Worm (Caenorhabditis elegans): ENCODE results near the gene Y69H2.9.

Gene Y69H2.9

DNA sequence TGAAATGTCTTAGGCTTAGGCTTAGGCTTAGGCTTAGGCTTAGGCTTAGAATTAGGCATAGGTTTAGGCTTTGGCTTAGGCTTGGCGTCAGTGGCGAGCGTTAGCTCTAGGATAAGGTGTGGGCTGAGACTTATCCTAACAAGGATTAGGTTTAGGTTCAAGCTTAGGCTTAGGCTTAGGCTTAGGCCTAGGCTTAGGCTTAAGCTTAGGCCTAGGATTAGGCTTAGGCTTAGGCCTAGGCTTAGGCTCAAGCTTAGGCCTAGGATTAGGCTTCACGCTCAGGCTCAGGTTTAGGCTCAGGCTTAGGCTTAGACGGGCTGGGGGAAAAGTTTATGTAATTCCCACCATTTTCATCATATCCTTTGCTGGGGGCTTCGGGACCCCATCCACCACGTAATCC, 32.6 kb downstream of the Y69H2.9 start:
- TF ChIP-seq alr-1 (tag; optimal IDR thresholded peaks at IDR 0.05) (no peak), gmeb-1 (tag; optimal IDR thresholded peaks at IDR 0.05) (no peak)

DNA sequence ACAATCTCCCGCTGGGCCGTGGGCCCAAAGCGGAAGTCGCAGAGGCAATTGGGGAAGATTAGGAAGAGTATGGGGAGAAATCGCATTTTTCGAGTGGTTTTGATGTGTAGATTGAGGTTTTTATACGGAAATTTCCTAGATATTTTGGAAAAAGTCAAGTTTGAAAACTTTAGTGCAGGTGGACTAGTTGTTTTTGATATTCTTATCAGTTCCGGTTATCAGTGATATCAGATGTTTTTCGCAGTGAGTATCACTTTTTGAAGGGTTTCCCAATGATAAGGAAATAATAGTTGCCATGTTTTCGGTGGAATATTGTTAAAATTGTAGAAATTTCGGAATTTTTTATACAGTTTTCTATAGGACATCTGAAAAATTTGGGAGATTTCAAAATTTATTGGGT, 33.0 kb downstream of the Y69H2.9 start, which contains the start of gene scl-20:
TSS of gene scl-20 (minus strand) at position 101 of the 400 bp plus-strand sequence.
- TF ChIP-seq elt-3 (tag; optimal IDR thresholded peaks at IDR 0.05) (no peak), Y55F3AM.14 (GFP tag; optimal IDR thresholded peaks at IDR 0.05) (no peak), aly-2 (tag; optimal IDR thresholded peaks at IDR 0.05) (no peak), lsy-2 (tag; optimal IDR thresholded peaks at IDR 0.05) (no peak), nhr-11 (tag; optimal IDR thresholded peaks at IDR 0.05) (no peak), alr-1 (tag; optimal IDR thresholded peaks at IDR 0.05) (no peak), crh-2 (tag; optimal IDR thresholded peaks at IDR 0.05) (no peak), sma-9 (GFP tag; optimal IDR thresholded peaks at IDR 0.05) (no peak), sma-9 (tag; optimal IDR thresholded peaks at IDR 0.05) (no peak), blmp-1 (tag; optimal IDR thresholded peaks at IDR 0.05; ENCODE audit: insufficient read depth) (no peak), mdl-1 (tag; optimal IDR thresholded peaks at IDR 0.05) (no peak), nhr-129 (tag; optimal IDR thresholded peaks at IDR 0.05) (no peak), sma-3 (GFP tag; optimal IDR thresholded peaks at IDR 0.05) (no peak), elt-1 (tag; optimal IDR thresholded peaks at IDR 0.05) (no peak), lin-11 (tag; optimal IDR thresholded peaks at IDR 0.05) (no peak), egl-27 (tag; optimal IDR thresholded peaks at IDR 0.05) (no peak), ceh-82 (tag; optimal IDR thresholded peaks at IDR 0.05) (no peak), nhr-23 (tag; optimal IDR thresholded peaks at IDR 0.05) (no peak)

DNA sequence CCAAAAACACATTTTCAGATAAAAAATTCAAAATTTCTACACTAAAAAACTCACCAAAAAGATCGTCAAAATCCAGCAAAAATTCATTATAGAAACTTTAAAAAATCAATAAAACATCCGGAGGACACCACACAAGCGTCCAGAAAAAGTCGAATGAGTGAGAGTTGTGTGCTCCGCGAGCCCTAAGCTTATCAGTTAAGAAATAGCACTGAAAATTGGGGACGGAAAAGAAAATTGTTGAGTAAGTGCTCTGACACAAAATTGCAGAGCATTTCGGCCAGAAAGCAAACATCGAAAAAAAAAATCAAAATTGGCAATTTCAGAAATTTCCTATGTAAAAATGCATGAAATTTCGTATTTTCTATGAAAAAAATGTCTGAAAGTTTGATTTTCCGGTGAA, 36.3 kb downstream of the Y69H2.9 start:
- TF ChIP-seq nhr-6 (tag; optimal IDR thresholded peaks at IDR 0.05) (no peak), sma-3 (GFP tag; optimal IDR thresholded peaks at IDR 0.05) (no peak), lsy-2 (tag; optimal IDR thresholded peaks at IDR 0.05) (no peak), ceh-82 (tag; optimal IDR thresholded peaks at IDR 0.05) (no peak), C34F6.9 (tag; optimal IDR thresholded peaks at IDR 0.05) (no peak), nhr-10 (tag; optimal IDR thresholded peaks at IDR 0.05) (no peak), unc-55 (GFP tag; optimal IDR thresholded peaks at IDR 0.05) (no peak), ZK546.5 (tag; optimal IDR thresholded peaks at IDR 0.05) (no peak)

DNA sequence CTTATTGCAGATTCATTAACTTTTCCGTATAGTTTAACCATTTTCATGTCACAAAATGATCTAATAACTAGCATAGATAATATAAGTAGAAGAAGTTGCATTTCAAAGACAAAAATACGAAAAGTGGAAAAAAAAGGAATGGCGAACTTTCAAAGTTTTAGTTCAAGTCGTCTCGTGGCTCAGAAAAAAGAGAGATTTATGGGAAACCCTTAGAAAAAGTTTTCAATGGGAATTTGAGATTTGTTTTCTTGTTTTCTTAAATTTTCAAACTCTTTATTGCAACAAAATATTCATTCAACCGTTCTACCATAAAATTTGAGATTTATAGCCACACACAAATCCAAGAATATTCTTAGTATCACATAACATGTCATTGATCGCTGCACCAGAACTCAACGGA, 40.8 kb downstream of the Y69H2.9 start, which contains the start of gene clec-250:
TSS of gene clec-250 (minus strand) at position 101 of the 400 bp plus-strand sequence.
- TF ChIP-seq unc-62 (GFP tag; optimal IDR thresholded peaks at IDR 0.05): no peak
- TF ChIP-seq nhr-10 (tag; optimal IDR thresholded peaks at IDR 0.05): no peak
- TF ChIP-seq alr-1 (tag; optimal IDR thresholded peaks at IDR 0.05): no peak
- no peak for TF ChIP-seq sma-9 (GFP tag; optimal IDR thresholded peaks at IDR 0.05)
- no peak for TF ChIP-seq sma-9 (tag; optimal IDR thresholded peaks at IDR 0.05)
- no peak for TF ChIP-seq nhr-23 (tag; optimal IDR thresholded peaks at IDR 0.05)

DNA sequence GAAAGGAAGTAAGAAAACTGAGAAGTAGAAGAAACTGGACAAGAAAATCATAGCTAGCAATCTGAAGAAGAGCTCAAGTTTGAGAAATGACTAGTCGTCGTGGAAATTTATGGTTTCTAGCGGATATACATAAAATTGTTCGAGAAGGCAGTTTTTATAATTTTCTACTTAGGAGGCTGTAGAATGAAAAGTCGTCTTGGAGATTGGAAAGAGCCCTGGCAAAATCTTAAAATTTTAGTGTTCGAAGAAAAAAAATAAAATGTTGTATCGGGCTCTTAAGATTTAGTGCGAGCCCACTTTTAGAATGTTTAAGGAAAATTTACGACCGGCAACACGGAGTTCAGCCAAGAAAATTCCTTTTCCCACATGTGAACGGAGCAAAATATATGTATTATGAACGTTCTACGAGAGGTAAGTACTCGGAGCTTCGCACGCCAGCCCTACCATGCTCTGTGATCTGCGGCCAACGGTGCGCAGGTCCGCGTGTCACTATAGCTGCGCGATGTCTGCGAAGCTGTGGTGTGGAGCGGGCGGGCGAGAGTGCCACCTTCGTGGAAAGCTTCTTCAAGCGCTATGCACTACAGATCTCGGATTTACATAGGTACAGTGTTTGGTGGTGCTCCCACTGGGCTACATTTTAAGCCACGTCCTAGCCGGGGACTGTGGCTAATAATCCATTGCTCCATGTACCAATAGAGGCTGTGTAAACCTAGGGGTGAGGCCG, 45.8 kb downstream of the Y69H2.9 start, which contains the start of gene clec-251:
TSS of gene clec-251 (minus strand) at position 51 of the 724 bp plus-strand sequence.
- no peak for TF ChIP-seq R02D3.7 (tag; optimal IDR thresholded peaks at IDR 0.05)
- no peak for TF ChIP-seq ceh-16 (tag; optimal IDR thresholded peaks at IDR 0.05)

DNA sequence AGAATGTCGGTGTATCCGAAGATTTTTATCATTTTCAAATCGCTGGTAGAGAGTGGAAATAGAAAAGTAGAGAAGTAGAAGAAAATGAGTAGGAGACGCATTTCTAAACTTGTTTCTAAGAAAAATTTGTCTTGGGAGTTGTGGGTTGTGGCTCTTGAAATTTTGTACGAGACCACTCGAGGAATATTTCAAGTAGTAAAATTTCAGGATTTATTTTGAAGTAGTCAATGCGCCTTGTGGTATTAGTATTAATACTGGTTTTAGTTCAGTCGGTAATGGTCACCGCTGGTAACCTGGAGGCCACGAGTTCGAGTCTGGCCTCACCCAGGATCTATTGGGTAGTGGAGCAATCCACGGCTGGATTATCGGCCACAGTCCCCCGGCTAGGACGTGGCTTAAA, 47.4 kb downstream of the Y69H2.9 start, which contains the start of gene clec-252:
TSS of gene clec-252 (minus strand) at position 101 of the 400 bp plus-strand sequence.
- TF ChIP-seq mbf-1 (tag; optimal IDR thresholded peaks at IDR 0.05) (no peak), peb-1 (tag; optimal IDR thresholded peaks at IDR 0.05) (no peak), nhr-21 (tag; optimal IDR thresholded peaks at IDR 0.05) (no peak), nhr-6 (tag; optimal IDR thresholded peaks at IDR 0.05) (no peak), nhr-129 (tag; optimal IDR thresholded peaks at IDR 0.05) (no peak), blmp-1 (tag; optimal IDR thresholded peaks at IDR 0.05; ENCODE audit: insufficient read depth) (no peak), dmd-4 (tag; optimal IDR thresholded peaks at IDR 0.05) (no peak), mab-5 (tag; optimal IDR thresholded peaks at IDR 0.05) (no peak), unc-55 (GFP tag; optimal IDR thresholded peaks at IDR 0.05) (no peak), fos-1 (tag; optimal IDR thresholded peaks at IDR 0.05) (no peak), ceh-16 (tag; optimal IDR thresholded peaks at IDR 0.05) (no peak), elt-3 (tag; optimal IDR thresholded peaks at IDR 0.05) (no peak), ztf-4 (tag; optimal IDR thresholded peaks at IDR 0.05) (no peak), elt-1 (tag; optimal IDR thresholded peaks at IDR 0.05) (no peak), ztf-11 (tag; optimal IDR thresholded peaks at IDR 0.05) (no peak), nhr-237 (tag; optimal IDR thresholded peaks at IDR 0.05) (no peak), ZK546.5 (tag; optimal IDR thresholded peaks at IDR 0.05) (no peak), lsy-2 (tag; optimal IDR thresholded peaks at IDR 0.05) (no peak), sma-9 (GFP tag; optimal IDR thresholded peaks at IDR 0.05) (no peak), sma-9 (tag; optimal IDR thresholded peaks at IDR 0.05) (no peak)

All from whole organism, L2 larva.